Fruit fly (Drosophila melanogaster): ENCODE data around the gene CG8927.

The CG8927 gene

DNA sequence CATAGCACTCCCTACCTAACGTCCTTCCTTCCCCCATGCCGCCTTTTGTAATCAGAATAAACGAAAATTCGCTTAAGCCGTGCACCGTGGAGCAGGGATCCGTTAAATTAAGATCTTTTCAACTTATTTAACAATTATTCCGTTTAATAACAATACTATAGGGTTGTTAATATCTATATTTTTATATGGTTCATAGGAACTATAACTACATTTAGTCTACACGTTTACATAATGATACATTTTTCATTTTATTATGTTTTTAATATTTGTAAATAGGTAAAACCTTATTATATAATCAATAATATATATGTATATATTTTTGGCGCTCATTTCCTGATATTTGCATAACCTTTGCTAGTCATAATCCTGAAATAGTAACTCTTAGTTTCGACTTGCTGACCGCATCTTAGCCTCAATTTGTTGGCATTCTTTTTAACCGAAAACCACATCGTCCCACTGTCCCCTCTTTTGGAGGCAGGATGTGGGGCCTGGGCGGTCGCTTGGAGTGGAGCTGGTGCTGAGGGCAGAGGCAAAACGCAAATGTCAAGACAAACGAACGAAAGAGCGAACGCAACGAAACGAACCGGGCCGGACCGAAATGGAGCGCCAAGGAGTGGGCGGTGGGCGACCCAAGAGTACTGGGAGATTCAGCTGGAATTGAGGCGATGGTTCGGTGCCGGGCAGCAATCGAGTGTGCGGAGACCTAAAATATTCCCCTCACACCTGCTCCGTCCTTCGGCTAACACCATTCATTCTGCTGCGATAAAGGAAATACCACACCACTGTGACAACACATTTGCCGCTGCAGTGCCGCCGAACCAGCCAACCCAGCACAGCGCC, 29.1 kb downstream of the CG8927 start:
- TF ChIP-seq CrebA (GFP tag; optimal IDR thresholded peaks at IDR 0.05; ENCODE audit: borderline replicate concordance) (peak; percentile 7), Mio (GFP tag; optimal IDR thresholded peaks at IDR 0.05) (no peak), Jra (GFP tag; optimal IDR thresholded peaks at IDR 0.05) (no peak), h (GFP tag; optimal IDR thresholded peaks at IDR 0.05) (peak; percentile 25), CG9705 (GFP tag; optimal IDR thresholded peaks at IDR 0.05) (peak; percentile 51), CG32264 (GFP tag; optimal IDR thresholded peaks at IDR 0.05) (no peak), Myc (optimal IDR thresholded peaks at IDR 0.05) (no peak), br (GFP tag; optimal IDR thresholded peaks at IDR 0.05) (peak; percentile 22), foxo (GFP tag; optimal IDR thresholded peaks at IDR 0.05) (peak in 1 of 2 experiments; percentile 77), pan (optimal IDR thresholded peaks at IDR 0.05) (no peak), dsf (GFP tag; optimal IDR thresholded peaks at IDR 0.05; ENCODE audit: borderline replicate concordance) (no peak), dl (GFP tag; optimal IDR thresholded peaks at IDR 0.05; ENCODE audit: insufficient read depth in 1 of 2, partially characterized antibody in 2 of 2) (peak in 1 of 2 experiments; percentile 1), lola (GFP tag; optimal IDR thresholded peaks at IDR 0.05) (no peak), Hnf4 (GFP tag; optimal IDR thresholded peaks at IDR 0.05) (no peak), usp (GFP tag; optimal IDR thresholded peaks at IDR 0.05) (no peak), Dif (GFP tag; optimal IDR thresholded peaks at IDR 0.05; ENCODE audit: partially characterized antibody) (no peak), sv (GFP tag; optimal IDR thresholded peaks at IDR 0.05) (no peak), Dfd (GFP tag; optimal IDR thresholded peaks at IDR 0.05) (no peak), HLH106 (tag; optimal IDR thresholded peaks at IDR 0.05) (peak; percentile 80), dmrt93B (GFP tag; optimal IDR thresholded peaks at IDR 0.05) (peak; percentile 65), OdsH (GFP tag; optimal IDR thresholded peaks at IDR 0.05) (peak; percentile 74), rgr (GFP tag; optimal IDR thresholded peaks at IDR 0.05) (peak; percentile 71), GATAd (GFP tag; optimal IDR thresholded peaks at IDR 0.05) (no peak), N (GFP tag; optimal IDR thresholded peaks at IDR 0.05) (no peak), Vsx2 (GFP tag; optimal IDR thresholded peaks at IDR 0.05; ENCODE audit: partially characterized antibody) (no peak), Hr78 (GFP tag; optimal IDR thresholded peaks at IDR 0.05) (no peak), Sp1 (GFP tag; optimal IDR thresholded peaks at IDR 0.05) (peak; percentile 91), woc (GFP tag; optimal IDR thresholded peaks at IDR 0.05) (no peak), tai (GFP tag; optimal IDR thresholded peaks at IDR 0.05) (peak; percentile 27), ey (GFP tag; optimal IDR thresholded peaks at IDR 0.05) (peak; percentile 19), brk (GFP tag; optimal IDR thresholded peaks at IDR 0.05) (no peak), Hr83 (GFP tag; optimal IDR thresholded peaks at IDR 0.05; ENCODE audit: poor library complexity, severe bottlenecking) (no peak), Rel (GFP tag; optimal IDR thresholded peaks at IDR 0.05) (no peak), Rel (tag; optimal IDR thresholded peaks at IDR 0.05) (no peak), sage (GFP tag; optimal IDR thresholded peaks at IDR 0.05) (no peak), Abd-B (GFP tag; optimal IDR thresholded peaks at IDR 0.05) (no peak), fru (GFP tag; optimal IDR thresholded peaks at IDR 0.05) (peak; percentile 42), jim (GFP tag; optimal IDR thresholded peaks at IDR 0.05) (no peak), psq (GFP tag; optimal IDR thresholded peaks at IDR 0.05) (peak; percentile 90)

DNA sequence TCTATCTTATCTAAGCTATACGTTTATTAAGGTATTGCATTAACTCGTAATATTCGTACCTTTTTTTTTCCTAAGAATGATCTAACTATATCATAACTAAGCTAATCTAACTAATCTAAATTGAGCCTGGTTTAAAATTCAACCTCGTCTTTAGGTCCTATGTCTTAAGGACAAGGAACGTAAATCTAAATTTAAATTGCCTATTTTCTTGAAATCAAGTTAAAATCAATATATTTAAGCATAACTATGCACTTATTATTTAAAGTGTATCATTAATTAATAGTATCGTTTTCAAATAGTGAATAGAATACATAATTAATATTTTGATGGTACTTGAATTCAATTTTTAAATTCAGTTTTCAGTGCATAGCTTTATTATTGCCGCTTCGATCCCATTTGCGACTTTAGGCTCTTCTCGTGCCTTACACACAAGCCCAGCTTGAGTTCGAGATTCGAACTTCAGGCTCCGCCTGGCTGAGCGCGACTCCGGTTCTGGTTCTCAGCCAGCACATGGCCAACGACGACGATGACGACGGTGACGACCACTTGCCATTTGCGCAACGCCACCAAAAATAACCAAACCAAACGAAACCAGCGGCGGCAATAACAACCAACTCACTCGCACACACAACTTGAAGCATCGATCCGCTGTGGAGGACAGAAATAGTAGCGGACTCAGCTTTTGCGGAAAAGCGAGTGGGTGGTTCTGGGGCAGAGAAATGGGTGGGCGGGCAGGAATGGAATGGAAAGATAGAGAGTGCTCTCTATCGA, 30.2 kb downstream of the CG8927 start:
- TF ChIP-seq foxo (GFP tag; optimal IDR thresholded peaks at IDR 0.05) (peak in 1 of 2 experiments; percentile 27), Mio (GFP tag; optimal IDR thresholded peaks at IDR 0.05) (no peak), Rel (GFP tag; optimal IDR thresholded peaks at IDR 0.05) (no peak), Rel (tag; optimal IDR thresholded peaks at IDR 0.05) (peak; percentile 37), HLH106 (tag; optimal IDR thresholded peaks at IDR 0.05) (no peak), dl (GFP tag; optimal IDR thresholded peaks at IDR 0.05; ENCODE audit: insufficient read depth in 1 of 2, partially characterized antibody in 2 of 2) (peak in 1 of 2 experiments; percentile 5), sv (GFP tag; optimal IDR thresholded peaks at IDR 0.05) (no peak), usp (GFP tag; optimal IDR thresholded peaks at IDR 0.05) (no peak), Myc (optimal IDR thresholded peaks at IDR 0.05) (no peak), Hr83 (GFP tag; optimal IDR thresholded peaks at IDR 0.05; ENCODE audit: poor library complexity, severe bottlenecking) (peak; percentile 4), ey (GFP tag; optimal IDR thresholded peaks at IDR 0.05) (peak; percentile 2), dsf (GFP tag; optimal IDR thresholded peaks at IDR 0.05; ENCODE audit: borderline replicate concordance) (no peak), br (GFP tag; optimal IDR thresholded peaks at IDR 0.05) (no peak), Hr78 (GFP tag; optimal IDR thresholded peaks at IDR 0.05) (no peak), OdsH (GFP tag; optimal IDR thresholded peaks at IDR 0.05) (no peak), Dif (GFP tag; optimal IDR thresholded peaks at IDR 0.05; ENCODE audit: partially characterized antibody) (no peak), Dfd (GFP tag; optimal IDR thresholded peaks at IDR 0.05) (no peak), jim (GFP tag; optimal IDR thresholded peaks at IDR 0.05) (no peak), rgr (GFP tag; optimal IDR thresholded peaks at IDR 0.05) (peak; percentile 17), Sp1 (GFP tag; optimal IDR thresholded peaks at IDR 0.05) (no peak), GATAd (GFP tag; optimal IDR thresholded peaks at IDR 0.05) (no peak), CG9705 (GFP tag; optimal IDR thresholded peaks at IDR 0.05) (no peak), dmrt93B (GFP tag; optimal IDR thresholded peaks at IDR 0.05) (no peak), sage (GFP tag; optimal IDR thresholded peaks at IDR 0.05) (no peak), tai (GFP tag; optimal IDR thresholded peaks at IDR 0.05) (peak; percentile 21), psq (GFP tag; optimal IDR thresholded peaks at IDR 0.05) (no peak), woc (GFP tag; optimal IDR thresholded peaks at IDR 0.05) (peak; percentile 8), fru (GFP tag; optimal IDR thresholded peaks at IDR 0.05) (no peak), h (GFP tag; optimal IDR thresholded peaks at IDR 0.05) (no peak), CrebA (GFP tag; optimal IDR thresholded peaks at IDR 0.05; ENCODE audit: borderline replicate concordance) (no peak), brk (GFP tag; optimal IDR thresholded peaks at IDR 0.05) (no peak), pan (optimal IDR thresholded peaks at IDR 0.05) (no peak), Abd-B (GFP tag; optimal IDR thresholded peaks at IDR 0.05) (no peak), CG32264 (GFP tag; optimal IDR thresholded peaks at IDR 0.05) (no peak), N (GFP tag; optimal IDR thresholded peaks at IDR 0.05) (no peak), lola (GFP tag; optimal IDR thresholded peaks at IDR 0.05) (no peak), Hnf4 (GFP tag; optimal IDR thresholded peaks at IDR 0.05) (peak; percentile 9), Jra (GFP tag; optimal IDR thresholded peaks at IDR 0.05) (no peak)

Measured in whole organism, wandering third instar larva.